Worm (Caenorhabditis elegans) whole organism, midembryonic: ENCODE results near the gene F47B10.3.

Source experiments
- T22C8.4 ChIP-seq: fragments of 200-800 bp; sonication (Bioruptor generic); IDR thresholded peaks from 2 replicates; pipeline ENCODE4 v1.3.6; 2022; ENCODE audit warnings: missing genetic modification characterization, missing compliant biosample characterization
- cog-1 ChIP-seq: sonication (generic microtip); optimal IDR thresholded peaks from 2 replicates; lab custom pipeline; 2016; ENCODE audit warnings: missing genetic modification characterization, missing compliant biosample characterization
- flt-1 ChIP-seq: fragments of 200-800 bp; sonication (Bioruptor generic); IDR thresholded peaks from 2 replicates; pipeline ENCODE4 v1.3.6; 2022; ENCODE audit warnings: missing genetic modification characterization, missing compliant biosample characterization
- klf-2 ChIP-seq: fragments of 200-800 bp; sonication (Bioruptor generic); conservative IDR thresholded peaks from 2 replicates; pipeline ENCODE4 v1.3.6; 2022; ENCODE audit warnings: missing genetic modification reagents, missing genetic modification characterization, missing compliant biosample characterization
- med-1 ChIP-seq: sonication (generic microtip); optimal IDR thresholded peaks from 2 replicates; lab custom pipeline; 2017; ENCODE audit warnings: missing genetic modification characterization, mild to moderate bottlenecking, missing compliant biosample characterization, antibody characterized with exemption, missing genetic modification reagents; ENCODE audit not compliant: insufficient read depth
- ref-1 ChIP-seq: fragments of 200-800 bp; sonication (Bioruptor generic); conservative IDR thresholded peaks from 2 replicates; pipeline ENCODE4 v1.3.6; 2022; ENCODE audit warnings: missing genetic modification reagents, missing genetic modification characterization, missing compliant biosample characterization
- tab-1 ChIP-seq: fragments of 200-800 bp; sonication (Bioruptor generic); IDR thresholded peaks from 2 replicates; pipeline ENCODE4 v1.3.6; 2022; ENCODE audit warnings: missing genetic modification characterization, missing compliant biosample characterization
- ztf-23 ChIP-seq: fragments of 200-800 bp; sonication (Bioruptor generic); IDR thresholded peaks from 2 replicates; pipeline ENCODE4 v1.3.6; 2022; ENCODE audit warnings: missing genetic modification reagents, missing genetic modification characterization, missing compliant biosample characterization
- ztf-29 ChIP-seq: fragments of 200-800 bp; sonication (Bioruptor generic); IDR thresholded peaks from 2 replicates; pipeline ENCODE4 v1.3.6; 2022; ENCODE audit warnings: missing genetic modification reagents, missing genetic modification characterization, missing compliant biosample characterization

The F47B10.3 gene

ce11 chrX:10910716-10911115 lies 18.7 kb downstream of the F47B10.3 start, which contains the start of gene F47B10.8:
Gene F47B10.8, minus strand, starts transcription at chrX:10910816.
- TF ChIP-seq flt-1 (GFP tag; lab: Robert Waterston, UW): no peak
- no peak for TF ChIP-seq klf-2 (GFP tag; lab: Robert Waterston, UW)

ce11 chrX:10913981-10914380 lies 22.0 kb downstream of the F47B10.3 start, which contains the start of gene F47B10.9:
Gene F47B10.9, minus strand, starts transcription at chrX:10914081.
- no peak for TF ChIP-seq tab-1 (GFP tag; lab: Robert Waterston, UW)
- TF ChIP-seq ztf-23 (GFP tag; lab: Robert Waterston, UW): no peak
- no peak for TF ChIP-seq cog-1 (tag; lab: Kevin White, UChicago)
- no peak for TF ChIP-seq flt-1 (GFP tag; lab: Robert Waterston, UW)
- TF ChIP-seq ztf-29: no peak
- TF ChIP-seq klf-2 (GFP tag; lab: Robert Waterston, UW): no peak
- TF ChIP-seq ref-1 (GFP tag; lab: Robert Waterston, UW): no peak
- TF ChIP-seq med-1 (GFP tag; lab: Kevin White, UChicago): no peak
- TF ChIP-seq T22C8.4 (GFP tag; lab: Robert Waterston, UW): no peak

- no peak for TF ChIP-seq T22C8.4 (GFP tag; lab: Robert Waterston, UW)
- TF ChIP-seq klf-2 (GFP tag; lab: Robert Waterston, UW): no peak
- no peak for TF ChIP-seq med-1 (GFP tag; lab: Kevin White, UChicago)
- no peak for TF ChIP-seq flt-1 (GFP tag; lab: Robert Waterston, UW)
- TF ChIP-seq ztf-29: no peak
- TF ChIP-seq ztf-23 (GFP tag; lab: Robert Waterston, UW): no peak
- TF ChIP-seq cog-1 (tag; lab: Kevin White, UChicago): no peak
- no peak for TF ChIP-seq tab-1 (GFP tag; lab: Robert Waterston, UW)
- TF ChIP-seq ref-1 (GFP tag; lab: Robert Waterston, UW): no peak
These were observed 22.7 kb downstream of the F47B10.3 start for ce11 chrX:10914421-10915277.

ce11 chrX:10916194-10916593 lies 24.2 kb downstream of the F47B10.3 start:
- no peak for TF ChIP-seq tab-1 (GFP tag; lab: Robert Waterston, UW)
- TF ChIP-seq ref-1 (GFP tag; lab: Robert Waterston, UW): no peak
- TF ChIP-seq med-1 (GFP tag; lab: Kevin White, UChicago): no peak
- no peak for TF ChIP-seq ztf-23 (GFP tag; lab: Robert Waterston, UW)
- no peak for TF ChIP-seq T22C8.4 (GFP tag; lab: Robert Waterston, UW)
- TF ChIP-seq flt-1 (GFP tag; lab: Robert Waterston, UW): no peak
- TF ChIP-seq cog-1 (tag; lab: Kevin White, UChicago): no peak

- TF ChIP-seq flt-1 (GFP tag; lab: Robert Waterston, UW): no peak
- TF ChIP-seq tab-1 (GFP tag; lab: Robert Waterston, UW): no peak
- no peak for TF ChIP-seq cog-1 (tag; lab: Kevin White, UChicago)
- no peak for TF ChIP-seq med-1 (GFP tag; lab: Kevin White, UChicago)
- TF ChIP-seq ztf-29: no peak
- TF ChIP-seq T22C8.4 (GFP tag; lab: Robert Waterston, UW): no peak
- TF ChIP-seq klf-2 (GFP tag; lab: Robert Waterston, UW): no peak
These were observed 27.6 kb downstream of the F47B10.3 start, which contains the start of gene nstp-9 for ce11 chrX:10919613-10920012. Gene nstp-9, minus strand, starts transcription at chrX:10919713.

DNA sequence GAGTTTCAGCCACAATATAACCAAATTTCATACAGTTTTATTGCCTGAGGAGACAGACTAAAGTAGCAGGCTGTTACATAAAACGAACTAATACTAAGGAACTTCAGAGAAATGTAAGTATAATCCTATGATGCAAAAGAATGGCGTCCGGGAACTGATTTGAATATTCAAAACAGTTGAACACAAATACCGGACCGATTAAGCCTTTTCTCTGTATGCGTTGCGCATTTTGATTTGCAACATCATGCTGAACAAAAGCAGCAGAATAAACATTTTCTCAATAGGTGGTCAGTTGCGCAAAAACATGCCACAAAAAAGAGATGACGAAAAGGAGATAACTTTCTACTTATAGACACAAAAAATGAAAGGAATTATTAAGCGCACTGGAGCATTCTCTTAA lies 32.0 kb downstream of the F47B10.3 start:
- TF ChIP-seq T22C8.4 (GFP tag; lab: Robert Waterston, UW) (no peak), klf-2 (GFP tag; lab: Robert Waterston, UW) (no peak), cog-1 (tag; lab: Kevin White, UChicago) (no peak), ztf-29 (no peak), ref-1 (GFP tag; lab: Robert Waterston, UW) (no peak), tab-1 (GFP tag; lab: Robert Waterston, UW) (no peak), med-1 (GFP tag; lab: Kevin White, UChicago) (no peak), flt-1 (GFP tag; lab: Robert Waterston, UW) (no peak), ztf-23 (GFP tag; lab: Robert Waterston, UW) (no peak)

ce11 chrX:10927136-10927535 lies 35.1 kb downstream of the F47B10.3 start:
- TF ChIP-seq tab-1 (GFP tag; lab: Robert Waterston, UW): no peak
- TF ChIP-seq ztf-23 (GFP tag; lab: Robert Waterston, UW): no peak
- TF ChIP-seq med-1 (GFP tag; lab: Kevin White, UChicago): no peak
- no peak for TF ChIP-seq T22C8.4 (GFP tag; lab: Robert Waterston, UW)
- TF ChIP-seq cog-1 (tag; lab: Kevin White, UChicago): no peak
- TF ChIP-seq klf-2 (GFP tag; lab: Robert Waterston, UW): no peak
- no peak for TF ChIP-seq ref-1 (GFP tag; lab: Robert Waterston, UW)
- no peak for TF ChIP-seq ztf-29
- no peak for TF ChIP-seq flt-1 (GFP tag; lab: Robert Waterston, UW)

DNA sequence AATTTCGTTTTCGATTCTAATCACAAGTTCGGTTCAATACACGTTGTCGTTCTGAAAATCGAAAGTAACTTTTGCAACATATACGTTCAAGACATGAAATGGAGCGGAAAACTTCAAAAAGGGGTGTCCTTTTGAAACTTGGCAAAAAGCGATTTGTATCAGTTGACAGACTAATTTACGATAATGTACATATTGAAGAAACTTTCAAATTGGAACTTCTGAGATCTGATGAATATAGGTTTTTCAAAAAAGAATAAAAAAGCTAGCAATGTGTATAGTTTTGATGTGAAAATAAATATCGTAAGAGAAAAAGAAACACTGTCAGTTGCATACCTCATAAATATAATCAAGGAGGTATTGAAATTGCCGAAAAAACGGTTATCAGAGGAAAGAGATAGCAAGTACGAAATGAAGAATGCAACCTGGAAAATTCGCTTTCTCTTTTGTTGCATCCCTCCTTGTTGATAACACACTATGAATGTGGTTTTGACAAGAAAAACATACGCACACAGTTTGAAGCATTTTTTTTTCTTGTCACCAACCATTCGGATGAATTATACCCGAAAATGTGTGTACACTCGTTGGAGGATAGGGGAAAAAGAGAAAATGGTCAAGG lies 37.1 kb downstream of the F47B10.3 start, which contains the start of gene dgn-1:
Gene dgn-1 (minus strand): TSS at position 51 of the 616 bp plus-strand sequence.
- TF ChIP-seq ztf-23 (GFP tag; lab: Robert Waterston, UW) (no peak), ref-1 (GFP tag; lab: Robert Waterston, UW) (no peak), flt-1 (GFP tag; lab: Robert Waterston, UW) (no peak), T22C8.4 (GFP tag; lab: Robert Waterston, UW) (no peak), ztf-29 (no peak), klf-2 (GFP tag; lab: Robert Waterston, UW) (no peak), cog-1 (tag; lab: Kevin White, UChicago) (no peak), tab-1 (GFP tag; lab: Robert Waterston, UW) (no peak), med-1 (GFP tag; lab: Kevin White, UChicago) (no peak)
